Fruit fly (Drosophila melanogaster) whole organism: Measurements from ENCODE around the gene RpL10Ab.

ENCODE experiments used
- CG8478 ChIP-seq: fragments of >200 bp; optimal IDR thresholded peaks from 2 replicates; lab custom pipeline; 2018; ENCODE audit warnings: inconsistent platforms
- Dll ChIP-seq: fragments of >200 bp; optimal IDR thresholded peaks from 2 replicates; lab custom pipeline; 2017
- EcR ChIP-seq, 2 experiments: fragments of >200 bp; optimal IDR thresholded peaks; 2 replicates each; lab custom pipeline; 2017; ENCODE audit warnings: missing biosample characterization in 2 of 2, missing genetic modification characterization in 2 of 2, missing genetic modification reagents in 2 of 2
- pan ChIP-seq: fragments of >200 bp; optimal IDR thresholded peaks from 2 replicates; lab custom pipeline; 2017
- psq ChIP-seq: fragments of >200 bp; optimal IDR thresholded peaks from 2 replicates; lab custom pipeline; 2017
- usp ChIP-seq: fragments of >200 bp; optimal IDR thresholded peaks from 2 replicates; lab custom pipeline; 2017; ENCODE audit warnings: missing biosample characterization, missing genetic modification characterization, mixed read lengths

RpL10Ab gene

DNA sequence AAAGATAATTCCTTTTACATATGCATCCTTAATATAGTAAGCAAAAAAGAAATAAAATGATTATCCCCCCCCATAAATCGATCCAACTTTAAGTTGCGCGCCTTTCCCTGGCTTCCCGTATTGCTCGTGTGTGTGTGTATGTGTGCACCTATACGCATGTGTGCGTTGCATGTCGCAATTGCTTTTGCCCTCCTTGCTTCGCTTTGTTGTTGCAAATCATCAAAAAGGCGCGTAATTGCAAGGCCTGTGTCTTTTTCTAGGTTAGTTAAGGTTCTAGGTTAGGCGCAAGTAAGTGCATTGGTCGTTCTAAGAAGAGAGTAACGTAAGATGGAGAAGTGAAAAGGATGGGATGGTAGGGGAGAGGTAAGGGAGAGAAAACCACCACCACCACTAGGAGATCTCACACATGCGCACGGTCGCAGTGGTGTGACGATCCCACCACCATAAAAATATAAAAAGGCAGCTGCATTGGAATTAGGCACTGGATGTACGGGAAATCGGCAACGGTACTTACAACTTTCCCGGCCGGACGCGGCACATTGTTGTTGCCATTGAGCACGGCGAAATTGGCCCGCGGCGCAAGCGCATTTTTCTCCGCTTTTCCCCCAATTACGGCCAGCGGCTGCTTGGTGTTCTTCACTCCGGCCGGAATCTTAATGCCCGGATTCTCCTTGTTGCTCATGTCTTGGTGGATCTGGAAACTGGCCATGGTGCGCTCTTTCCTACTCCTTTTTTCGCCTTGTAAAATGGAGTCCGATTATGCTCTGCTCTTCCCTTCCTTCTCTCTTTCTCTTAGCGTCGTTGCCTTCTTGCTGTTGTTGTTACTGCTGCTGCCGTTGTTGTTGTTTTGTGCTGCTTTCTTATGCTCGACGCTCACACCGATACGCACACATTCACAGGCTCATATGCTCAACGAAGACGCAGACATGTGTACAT is 10.0 kb downstream of the RpL10Ab start:
- TF ChIP-seq Dll (lab: Kevin White, UChicago) (no peak), CG8478 (no peak), pan (lab: Kevin White, UChicago) (no peak), EcR (GFP tag; optimal IDR thresholded peaks at IDR 0.05; lab: Kevin White, UChicago) (no peak), usp (GFP tag; lab: Kevin White, UChicago) (no peak), psq (lab: Kevin White, UChicago) (no peak)

DNA sequence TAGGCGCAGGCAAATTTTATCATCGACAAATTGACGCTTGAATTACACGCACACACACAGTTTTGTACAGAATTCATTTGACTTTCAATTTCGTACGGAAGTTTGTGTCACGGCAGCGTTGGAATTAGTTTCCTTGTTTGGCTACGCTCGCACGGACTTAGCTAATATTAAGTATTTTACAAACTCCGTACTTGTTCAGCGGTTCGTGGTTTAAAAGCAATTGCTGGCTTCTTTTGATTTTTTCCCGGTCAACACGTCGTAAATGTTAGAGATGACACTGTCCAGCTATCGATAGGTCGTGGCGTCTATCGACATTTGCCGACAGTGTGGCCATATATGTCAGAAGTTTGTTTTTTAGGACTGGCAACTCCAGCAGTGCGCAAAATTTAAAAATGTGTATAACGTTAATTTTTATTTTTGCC is 10.7 kb downstream of the RpL10Ab start, which contains the start of gene CycA:
CycA (minus strand) TSS at position 283 of the 422 bp plus-strand sequence.
- TF ChIP-seq pan (lab: Kevin White, UChicago) = no peak

DNA sequence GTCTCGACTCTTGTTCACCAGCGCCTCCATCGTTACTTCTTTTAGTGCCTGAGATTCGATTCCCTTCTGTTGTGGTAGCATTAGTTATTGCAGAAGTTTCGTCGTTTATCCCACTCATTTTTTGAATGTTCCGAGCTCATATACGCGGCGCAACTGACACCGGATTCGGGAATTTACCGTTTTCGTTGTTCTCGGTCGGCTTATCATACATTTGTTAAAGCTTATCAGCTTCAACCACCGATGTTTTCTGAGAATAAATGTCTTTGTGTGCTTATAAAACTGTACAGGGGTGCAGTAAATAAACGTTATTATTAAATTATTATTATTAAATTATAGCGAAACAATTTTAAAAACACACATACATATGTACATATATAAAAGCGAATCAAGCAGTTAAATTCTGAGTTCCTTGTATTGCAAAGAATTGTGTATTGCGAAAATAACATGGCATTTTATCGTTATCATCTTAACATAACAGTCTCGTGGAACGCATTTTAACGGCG is 14.0 kb downstream of the RpL10Ab start, which contains the start of gene CG43064:
CG43064 (minus strand) TSS at position 147 of the 503 bp plus-strand sequence.
- TF ChIP-seq CG8478 (no peak), usp (GFP tag; lab: Kevin White, UChicago) (no peak), EcR (GFP tag; optimal IDR thresholded peaks at IDR 0.05; lab: Kevin White, UChicago) (no peak), Dll (lab: Kevin White, UChicago) (no peak), pan (lab: Kevin White, UChicago) (no peak), psq (lab: Kevin White, UChicago) (no peak)

DNA sequence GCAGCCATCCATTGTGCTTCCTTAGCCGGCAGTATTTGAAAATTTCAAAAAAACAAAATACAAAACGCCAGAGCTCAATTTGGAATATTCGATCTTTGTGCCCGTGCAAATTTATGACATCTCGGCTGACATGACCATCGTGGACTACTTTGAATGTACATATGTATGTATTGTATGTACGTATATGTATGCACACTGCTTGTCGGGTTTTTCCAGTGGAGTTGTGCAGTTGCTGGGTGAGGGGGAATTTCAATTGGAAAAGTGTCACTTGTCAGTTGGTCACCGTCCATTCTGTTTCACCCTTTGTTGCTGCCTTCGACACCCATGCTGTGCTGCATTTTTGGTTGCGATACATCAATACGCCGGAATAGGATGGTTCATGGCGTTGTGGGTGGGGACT is 25.1 kb downstream of the RpL10Ab start, which contains the start of gene CG12521:
CG12521 (minus strand) TSS at position 101 of the 400 bp plus-strand sequence.
- no peak for TF ChIP-seq psq (lab: Kevin White, UChicago)
- no peak for TF ChIP-seq CG8478

DNA sequence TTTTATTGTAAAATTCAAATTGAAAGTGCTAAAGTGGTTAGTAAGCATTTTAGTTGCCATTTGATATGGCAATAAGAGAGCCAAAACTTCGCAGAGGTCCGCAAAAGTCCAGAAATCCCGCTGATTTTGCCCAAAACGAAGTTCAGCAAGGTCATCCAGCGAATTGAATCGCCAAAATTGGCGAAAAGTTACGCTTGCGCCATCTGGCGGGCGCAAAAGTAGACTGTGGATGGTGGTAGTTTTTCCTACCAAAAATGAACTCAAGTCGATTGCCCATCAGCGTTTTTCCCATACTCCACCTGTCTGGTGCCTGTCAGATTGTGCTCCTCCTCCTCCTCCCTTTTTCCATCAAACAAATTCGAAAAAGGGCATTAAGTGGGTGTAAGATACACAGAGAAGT is 30.3 kb downstream of the RpL10Ab start:
- TF ChIP-seq psq (lab: Kevin White, UChicago) (no peak), Dll (lab: Kevin White, UChicago) (no peak), CG8478 (no peak), usp (GFP tag; lab: Kevin White, UChicago) (no peak), EcR (GFP tag; optimal IDR thresholded peaks at IDR 0.05; lab: Kevin White, UChicago) (no peak), pan (lab: Kevin White, UChicago) (no peak)

DNA sequence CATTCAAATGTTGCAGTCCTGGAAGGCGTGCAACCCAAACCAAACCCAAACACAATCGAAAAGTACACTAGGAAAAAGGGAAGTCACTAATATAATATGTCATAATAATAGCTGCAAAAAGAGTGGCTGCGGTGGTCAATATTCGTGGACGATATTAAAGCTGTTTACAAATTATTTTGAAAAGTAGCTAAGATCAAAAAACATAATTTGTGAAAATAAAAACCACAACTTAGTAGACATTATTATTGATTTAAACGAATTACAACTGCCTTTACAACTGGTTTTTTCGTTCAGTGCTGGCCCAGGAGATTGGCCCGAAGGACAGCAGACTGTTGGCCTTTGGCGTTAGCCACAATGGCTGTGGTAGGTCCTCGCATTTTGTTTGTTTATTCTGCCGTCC is 36.1 kb downstream of the RpL10Ab start:
- no peak for TF ChIP-seq Dll (lab: Kevin White, UChicago)
- no peak for TF ChIP-seq psq (lab: Kevin White, UChicago)
- no peak for TF ChIP-seq EcR (GFP tag; optimal IDR thresholded peaks at IDR 0.05; lab: Kevin White, UChicago)
- no peak for TF ChIP-seq pan (lab: Kevin White, UChicago)
- no peak for TF ChIP-seq CG8478
- no peak for TF ChIP-seq usp (GFP tag; lab: Kevin White, UChicago)

DNA sequence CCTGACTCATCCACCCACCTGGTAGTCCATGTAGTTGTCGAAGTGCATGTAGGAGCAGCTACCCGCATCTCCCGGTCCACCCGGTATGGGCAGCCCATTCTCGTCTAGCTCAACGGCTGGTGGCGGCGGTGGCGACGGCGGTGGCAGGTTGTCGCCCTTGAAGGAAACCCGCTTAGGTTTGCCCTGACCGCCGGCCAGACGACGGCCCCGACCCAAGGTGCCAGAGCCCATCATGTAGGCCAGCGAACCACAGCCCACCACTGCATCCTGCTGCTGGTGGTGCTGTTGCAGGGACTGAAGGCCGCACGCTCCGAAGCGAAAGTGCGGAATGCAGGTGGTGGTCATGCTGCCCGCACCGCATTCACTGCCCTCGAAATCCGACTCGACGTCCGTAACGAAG is 39.6 kb downstream of the RpL10Ab start:
- TF ChIP-seq CG8478 (no peak), EcR (GFP tag; optimal IDR thresholded peaks at IDR 0.05; lab: Kevin White, UChicago) (no peak), Dll (lab: Kevin White, UChicago) (no peak), psq (lab: Kevin White, UChicago) (no peak), usp (GFP tag; lab: Kevin White, UChicago) (no peak), pan (lab: Kevin White, UChicago) (no peak)

DNA sequence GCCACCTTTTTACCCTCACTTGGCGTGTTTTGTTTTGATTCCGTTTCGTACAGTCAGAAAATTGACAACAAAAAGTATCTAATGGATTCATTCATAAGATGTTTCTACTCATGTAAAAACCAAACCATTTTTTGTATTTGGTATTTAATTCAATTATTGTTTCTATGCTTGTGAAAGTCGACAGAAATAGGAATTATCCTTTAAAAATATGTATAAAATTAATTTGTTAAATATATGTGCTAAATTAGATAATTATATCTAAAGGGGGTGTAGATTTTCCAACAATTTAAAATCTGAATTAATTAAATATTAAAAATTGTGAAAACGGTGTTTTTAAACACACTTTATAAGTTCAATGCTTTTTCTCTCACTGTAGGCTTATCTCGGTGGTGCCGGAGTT is 40.9 kb downstream of the RpL10Ab start:
- TF ChIP-seq pan (lab: Kevin White, UChicago) (no peak), Dll (lab: Kevin White, UChicago) (no peak), EcR (GFP tag; optimal IDR thresholded peaks at IDR 0.05; lab: Kevin White, UChicago) (no peak), psq (lab: Kevin White, UChicago) (no peak), usp (GFP tag; lab: Kevin White, UChicago) (no peak), CG8478 (no peak)

DNA sequence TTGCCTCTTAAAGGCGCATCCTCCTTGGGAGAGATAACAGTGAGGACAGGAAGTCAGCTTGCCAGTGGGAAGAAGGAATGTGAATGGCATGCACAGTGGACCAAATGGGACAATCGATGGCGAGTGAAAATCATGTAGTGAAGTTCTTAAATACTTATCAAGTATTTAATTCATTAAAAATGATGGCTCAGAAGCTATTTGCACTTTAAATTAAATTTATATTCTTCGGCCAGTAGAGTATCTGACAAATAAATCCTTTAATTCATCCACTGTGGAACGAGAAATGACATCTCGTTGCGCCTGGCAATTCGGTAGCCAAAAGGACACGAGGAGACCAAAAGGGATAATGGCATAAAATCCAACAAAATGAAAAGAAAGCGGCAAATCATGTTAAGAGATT is 46.7 kb downstream of the RpL10Ab start:
- TF ChIP-seq usp (GFP tag; lab: Kevin White, UChicago) (no peak), pan (lab: Kevin White, UChicago) (no peak), CG8478 (no peak), EcR (GFP tag; optimal IDR thresholded peaks at IDR 0.05; lab: Kevin White, UChicago) (no peak), psq (lab: Kevin White, UChicago) (no peak), Dll (lab: Kevin White, UChicago) (no peak)

DNA sequence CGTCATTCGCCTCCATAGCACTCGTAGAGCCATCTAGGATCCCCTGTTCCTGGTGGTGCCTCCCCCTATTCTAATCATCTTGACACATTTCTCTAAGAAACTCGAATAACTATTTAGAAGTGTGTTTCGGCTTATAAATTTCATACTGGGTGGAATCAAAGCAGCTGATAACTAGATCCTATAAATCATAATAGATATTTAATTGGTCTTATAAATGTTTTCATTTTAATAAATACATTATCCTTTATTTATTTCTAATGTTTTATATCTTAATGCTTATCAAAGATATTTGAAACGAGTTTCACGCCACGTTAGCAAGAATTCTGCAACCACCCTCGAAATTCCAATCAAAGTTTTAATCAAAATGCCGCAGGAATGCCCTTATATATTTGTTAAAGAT is 48.6 kb downstream of the RpL10Ab start, which contains the start of gene CG5906:
CG5906 (minus strand) TSS at position 101 of the 400 bp plus-strand sequence.
- no peak for TF ChIP-seq CG8478
- TF ChIP-seq Dll (lab: Kevin White, UChicago) = no peak
